Fruit fly (Drosophila melanogaster) whole organism, embryonic: ENCODE data around the gene Pisd.

Experiments
- Aef1 ChIP-seq: fragments of 200-800 bp; sonication (Bioruptor generic); IDR thresholded peaks from 3 replicates; pipeline ENCODE4 v1.3.6; 2022; ENCODE audit warnings: missing biosample characterization, missing genetic modification characterization
- CG11085 ChIP-seq: fragments of 200-800 bp; sonication (Bioruptor generic); IDR thresholded peaks from 2 replicates; pipeline ENCODE4 v1.3.6; 2022; ENCODE audit warnings: missing biosample characterization, missing genetic modification characterization
- CG11247 ChIP-seq: fragments of 200-800 bp; sonication (Bioruptor generic); IDR thresholded peaks from 2 replicates; pipeline ENCODE4 v1.3.6; 2022; ENCODE audit warnings: missing biosample characterization, missing genetic modification characterization
- CG11504 ChIP-seq: fragments of 200-800 bp; sonication (Bioruptor generic); optimal IDR thresholded peaks from 3 replicates; lab custom pipeline; 2019; ENCODE audit warnings: missing biosample characterization, mild to moderate bottlenecking, missing genetic modification characterization, moderate library complexity
- CG13123 ChIP-seq: fragments of 200-800 bp; sonication (Bioruptor generic); optimal IDR thresholded peaks from 2 replicates; lab custom pipeline; 2016; ENCODE audit warnings: missing biosample characterization, missing genetic modification characterization
- CG14667 ChIP-seq: fragments of 200-800 bp; sonication (Bioruptor generic); IDR thresholded peaks from 2 replicates; pipeline ENCODE4 v1.3.6; 2022; ENCODE audit warnings: missing biosample characterization, missing genetic modification characterization
- CG15479 ChIP-seq: fragments of 200-800 bp; sonication (Bioruptor generic); optimal IDR thresholded peaks from 3 replicates; lab custom pipeline; 2019; ENCODE audit warnings: missing biosample characterization, mild to moderate bottlenecking, missing genetic modification characterization, moderate library complexity
- CG1647 ChIP-seq: fragments of 200-800 bp; sonication (Bioruptor generic); optimal IDR thresholded peaks from 3 replicates; lab custom pipeline; 2016; ENCODE audit warnings: missing biosample characterization, missing genetic modification characterization
- CG16813 ChIP-seq: fragments of 200-800 bp; sonication (Bioruptor generic); IDR thresholded peaks from 3 replicates; pipeline ENCODE4 v1.3.6; 2022; ENCODE audit warnings: missing biosample characterization, missing genetic modification characterization; ENCODE audit not compliant: partially characterized antibody
- CG3065 ChIP-seq: fragments of 200-800 bp; sonication (Bioruptor generic); optimal IDR thresholded peaks from 2 replicates; lab custom pipeline; 2016; ENCODE audit warnings: missing biosample characterization, missing genetic modification characterization
- CG31365 ChIP-seq: fragments of 200-800 bp; sonication (Bioruptor generic); optimal IDR thresholded peaks from 2 replicates; lab custom pipeline; 2018; ENCODE audit warnings: missing biosample characterization, mild to moderate bottlenecking, missing genetic modification characterization
- CG4707 ChIP-seq: fragments of 200-800 bp; sonication (Bioruptor generic); optimal IDR thresholded peaks from 2 replicates; lab custom pipeline; 2018; ENCODE audit warnings: missing biosample characterization, mild to moderate bottlenecking, missing genetic modification characterization, moderate library complexity
- CG7556 ChIP-seq: fragments of 200-800 bp; sonication (Bioruptor generic); optimal IDR thresholded peaks from 2 replicates; lab custom pipeline; 2017; ENCODE audit warnings: missing biosample characterization, mild to moderate bottlenecking, missing genetic modification characterization
- CG8388 ChIP-seq: fragments of 200-800 bp; sonication (Bioruptor generic); optimal IDR thresholded peaks from 2 replicates; lab custom pipeline; 2019; ENCODE audit warnings: missing biosample characterization, mild to moderate bottlenecking, missing genetic modification characterization, moderate library complexity
- CG8478 ChIP-seq: fragments of >200 bp; optimal IDR thresholded peaks from 2 replicates; lab custom pipeline; 2018
- CG8924 ChIP-seq: fragments of 200-800 bp; optimal IDR thresholded peaks from 3 replicates; lab custom pipeline; 2019; ENCODE audit warnings: missing biosample characterization, mild to moderate bottlenecking, missing genetic modification characterization, moderate library complexity
- CG9876 ChIP-seq: fragments of 200-800 bp; sonication (Bioruptor generic); optimal IDR thresholded peaks from 2 replicates; lab custom pipeline; 2016; ENCODE audit warnings: missing biosample characterization, missing genetic modification characterization
- Chrac-16 ChIP-seq: fragments of 200-800 bp; sonication (Bioruptor generic); optimal IDR thresholded peaks from 3 replicates; lab custom pipeline; 2016; ENCODE audit warnings: missing biosample characterization, missing genetic modification characterization
- Dad ChIP-seq: fragments of 200-800 bp; sonication (Bioruptor generic); optimal IDR thresholded peaks from 3 replicates; lab custom pipeline; 2016; ENCODE audit warnings: missing biosample characterization, missing genetic modification characterization
- Ets65A ChIP-seq: fragments of 200-800 bp; sonication (Bioruptor generic); peaks from one replicate; lab custom pipeline; 2016; ENCODE audit warnings: missing biosample characterization, missing genetic modification characterization
- Gug ChIP-seq: fragments of 200-800 bp; sonication (Bioruptor generic); IDR thresholded peaks from 4 replicates; pipeline ENCODE4 v1.3.6; 2022; ENCODE audit warnings: missing biosample characterization, missing genetic modification characterization
- Jarid2 ChIP-seq: fragments of 200-800 bp; sonication (Bioruptor generic); optimal IDR thresholded peaks from 3 replicates; lab custom pipeline; 2017; ENCODE audit warnings: mild to moderate bottlenecking, missing biosample characterization, missing genetic modification reagents, missing genetic modification characterization
- MTF-1 ChIP-seq: fragments of 200-800 bp; sonication (Bioruptor generic); optimal IDR thresholded peaks from 2 replicates; lab custom pipeline; 2018; ENCODE audit warnings: missing biosample characterization, mild to moderate bottlenecking, missing genetic modification characterization, borderline replicate concordance
- NK7.1 ChIP-seq: fragments of 200-800 bp; sonication (Bioruptor generic); optimal IDR thresholded peaks from 3 replicates; lab custom pipeline; 2016; ENCODE audit warnings: missing biosample characterization, missing genetic modification characterization
- Scr ChIP-seq: fragments of 200-800 bp; sonication (Bioruptor generic); IDR thresholded peaks from 2 replicates; pipeline ENCODE4 v1.3.6; 2022; ENCODE audit warnings: missing biosample characterization, missing genetic modification characterization; ENCODE audit not compliant: partially characterized antibody
- Sry-β ChIP-seq: fragments of 200-800 bp; sonication (Bioruptor generic); optimal IDR thresholded peaks from 2 replicates; lab custom pipeline; 2018; ENCODE audit warnings: missing biosample characterization, mild to moderate bottlenecking, missing genetic modification characterization, moderate library complexity
- Trl ChIP-seq, 3 experiments: fragments of >200 bp in 2 of 3; fragments of 200-800 bp in 1 of 3; sonication (Bioruptor generic) in 1 of 3; optimal IDR thresholded peaks; 2 replicates in 1 of 3; 3 replicates in 2 of 3; lab custom pipeline; 2016 to 2017; ENCODE audit warnings: missing biosample characterization in 1 of 3, missing genetic modification characterization in 1 of 3
- caup ChIP-seq: fragments of 200-800 bp; sonication (Bioruptor generic); optimal IDR thresholded peaks from 3 replicates; lab custom pipeline; 2017; ENCODE audit warnings: missing biosample characterization, mild to moderate bottlenecking, missing genetic modification characterization, moderate library complexity; ENCODE audit not compliant: severe bottlenecking
- cg ChIP-seq: fragments of 200-800 bp; sonication (Bioruptor generic); optimal IDR thresholded peaks from 3 replicates; lab custom pipeline; 2019; ENCODE audit warnings: missing biosample characterization, mild to moderate bottlenecking, missing genetic modification characterization, moderate library complexity
- croc ChIP-seq: fragments of 200-800 bp; sonication (Bioruptor generic); conservative IDR thresholded peaks from 3 replicates; pipeline ENCODE4 v1.3.6; 2022; ENCODE audit warnings: missing biosample characterization, missing genetic modification characterization
- ems ChIP-seq: fragments of 200-800 bp; sonication (Bioruptor generic); optimal IDR thresholded peaks from 3 replicates; lab custom pipeline; 2016; ENCODE audit warnings: missing biosample characterization, missing genetic modification characterization
- ftz-f1 ChIP-seq: fragments of 200-800 bp; sonication (Bioruptor generic); optimal IDR thresholded peaks from 2 replicates; lab custom pipeline; 2016; ENCODE audit warnings: missing biosample characterization, missing genetic modification characterization
- grau ChIP-seq: fragments of 200-800 bp; optimal IDR thresholded peaks from 3 replicates; lab custom pipeline; 2019; ENCODE audit warnings: missing biosample characterization, mild to moderate bottlenecking, missing genetic modification characterization, moderate library complexity
- hbn ChIP-seq: fragments of 200-800 bp; sonication (Bioruptor generic); IDR thresholded peaks from 2 replicates; pipeline ENCODE4 v1.3.6; 2022; ENCODE audit warnings: missing biosample characterization, missing genetic modification characterization; ENCODE audit not compliant: partially characterized antibody
- inv ChIP-seq: fragments of 200-800 bp; sonication (Bioruptor generic); IDR thresholded peaks from 2 replicates; pipeline ENCODE4 v1.3.6; 2022; ENCODE audit warnings: missing biosample characterization, missing genetic modification characterization; ENCODE audit not compliant: partially characterized antibody
- kni ChIP-seq: fragments of 200-800 bp; sonication (Bioruptor generic); optimal IDR thresholded peaks from 3 replicates; lab custom pipeline; 2017; ENCODE audit warnings: mild to moderate bottlenecking, missing biosample characterization, missing genetic modification reagents, missing genetic modification characterization
- mam ChIP-seq: fragments of 200-800 bp; sonication (Bioruptor generic); optimal IDR thresholded peaks from 3 replicates; lab custom pipeline; 2016; ENCODE audit warnings: missing biosample characterization, missing genetic modification characterization
- nmo ChIP-seq: fragments of 200-800 bp; sonication (Bioruptor generic); optimal IDR thresholded peaks from 2 replicates; lab custom pipeline; 2018; ENCODE audit warnings: missing biosample characterization, mild to moderate bottlenecking, missing genetic modification characterization, moderate library complexity
- nom ChIP-seq: fragments of 200-800 bp; sonication (Bioruptor generic); optimal IDR thresholded peaks from 2 replicates; lab custom pipeline; 2017; ENCODE audit warnings: missing biosample characterization, missing genetic modification characterization, mild to moderate bottlenecking, moderate library complexity, missing genetic modification reagents
- phol ChIP-seq: fragments of 200-800 bp; sonication (Bioruptor generic); optimal IDR thresholded peaks from 3 replicates; lab custom pipeline; 2018; ENCODE audit warnings: missing biosample characterization, mild to moderate bottlenecking, missing genetic modification characterization, moderate library complexity
- prd ChIP-seq, 3 experiments: fragments of >200 bp in 2 of 3; fragments of 200-800 bp in 1 of 3; sonication (Bioruptor generic) in 1 of 3; optimal IDR thresholded peaks in 2 of 3; IDR thresholded peaks in 1 of 3; 2 replicates in 2 of 3; 3 replicates in 1 of 3; pipeline versions ENCODE4 v1.3.6 to Lab custom; 2017 to 2022; ENCODE audit warnings: missing biosample characterization in 1 of 3, missing genetic modification characterization in 1 of 3
- pzg ChIP-seq: fragments of 200-800 bp; sonication (Bioruptor generic); optimal IDR thresholded peaks from 3 replicates; lab custom pipeline; 2018; ENCODE audit warnings: missing biosample characterization, mild to moderate bottlenecking, missing genetic modification characterization, moderate library complexity
- sim ChIP-seq: fragments of 200-800 bp; sonication (Bioruptor generic); IDR thresholded peaks from 2 replicates; pipeline ENCODE4 v1.3.6; 2022; ENCODE audit warnings: missing biosample characterization, missing genetic modification characterization
- sob ChIP-seq: fragments of 200-800 bp; sonication (Bioruptor generic); IDR thresholded peaks from 2 replicates; pipeline ENCODE4 v1.3.6; 2022; ENCODE audit warnings: missing biosample characterization, missing genetic modification characterization
- sr ChIP-seq: fragments of 200-800 bp; sonication (Bioruptor generic); IDR thresholded peaks from 3 replicates; pipeline ENCODE4 v1.3.6; 2022; ENCODE audit warnings: missing biosample characterization, missing genetic modification characterization
- z ChIP-seq: fragments of 200-800 bp; sonication (Bioruptor generic); IDR thresholded peaks from 3 replicates; pipeline ENCODE4 v1.3.6; 2022; ENCODE audit warnings: missing biosample characterization, missing genetic modification characterization
- zfh2 ChIP-seq: fragments of 200-800 bp; sonication (Bioruptor generic); optimal IDR thresholded peaks from 2 replicates; lab custom pipeline; 2016; ENCODE audit warnings: missing biosample characterization, missing genetic modification characterization

Pisd gene

dm6 chr3R:24047226-24047976 lies 3.2 kb upstream of the Pisd start, which contains the start of gene CG5986 (continued):
- TF ChIP-seq CG9876 (no peak), CG31365 (tag; lab: Kevin White, UChicago) (peak; percentile 38), CG8388 (GFP tag; lab: Kevin White, UChicago) (no peak), CG15479 (GFP tag; lab: Kevin White, UChicago) (peak; percentile 46), nom (no peak), mam (GFP tag; lab: Kevin White, UChicago) (no peak), kni (GFP tag; lab: Kevin White, UChicago) (no peak), CG8924 (no peak), MTF-1 (GFP tag; lab: Kevin White, UChicago) (no peak), CG3065 (GFP tag; lab: Kevin White, UChicago) (peak; percentile 28), pzg (GFP tag; lab: Kevin White, UChicago) (peak; percentile 1), CG11085 (no peak), cg (GFP tag; lab: Kevin White, UChicago) (peak; percentile 93), prd (optimal IDR thresholded peaks at IDR 0.05; lab: Kevin White, UChicago) (no peak), prd (GFP tag; IDR thresholded peaks at IDR 0.05; lab: Robert Waterston, UW) (0 out of 3 replicates have a peak, but pooled peaks have one; percentile 20), Trl (optimal IDR thresholded peaks at IDR 0.05; lab: Kevin White, UChicago) (peak; percentile 28 to 52), Trl (GFP tag; optimal IDR thresholded peaks at IDR 0.05; lab: Kevin White, UChicago) (no peak), hbn (GFP tag; lab: Robert Waterston, UW) (no peak), Ets65A (GFP tag; lab: Kevin White, UChicago) (no peak), CG7556 (GFP tag; lab: Kevin White, UChicago) (no peak), croc (GFP tag; lab: Robert Waterston, UW) (no peak), CG11247 (GFP tag; lab: Robert Waterston, UW) (no peak)

dm6 chr3R:24047998-24048511 lies 2.5 kb upstream of the Pisd start, which contains the start of gene Rox8:
Gene Rox8, minus strand, starts transcription at chr3R:24048265.
- TF ChIP-seq grau (tag; lab: Kevin White, UChicago) (peak; percentile 55), Scr (peak; percentile 56), Jarid2 (GFP tag; lab: Kevin White, UChicago) (no peak), z (GFP tag; lab: Robert Waterston, UW) (no peak), phol (tag; lab: Kevin White, UChicago) (peak; percentile 99), CG16813 (GFP tag; lab: Robert Waterston, UW) (peak; percentile 50; the same call in 2 of the 3 replicates), nmo (GFP tag; lab: Kevin White, UChicago) (peak; percentile 68), zfh2 (GFP tag; lab: Kevin White, UChicago) (peak; percentile 24), sob (GFP tag; lab: Robert Waterston, UW) (0 out of 2 replicates have a peak, but pooled peaks have one; percentile 10), inv (no peak; the same call in 1 of the 2 replicates), Sry-β (GFP tag; lab: Kevin White, UChicago) (no peak), CG14667 (no peak), CG11504 (tag; lab: Kevin White, UChicago) (no peak), caup (peak; percentile 25), sr (GFP tag; lab: Robert Waterston, UW) (no peak), Aef1 (GFP tag; lab: Robert Waterston, UW) (no peak), sim (no peak), CG13123 (GFP tag; lab: Kevin White, UChicago) (no peak), kni (GFP tag; lab: Kevin White, UChicago) (peak; percentile 68), NK7.1 (no peak), Chrac-16 (GFP tag; lab: Kevin White, UChicago) (no peak), CG1647 (GFP tag; lab: Kevin White, UChicago) (no peak), Dad (no peak), CG8478 (lab: Kevin White, UChicago) (no peak), CG4707 (GFP tag; lab: Kevin White, UChicago) (no peak), ftz-f1 (GFP tag; lab: Kevin White, UChicago) (peak; percentile 9), Gug (GFP tag; lab: Robert Waterston, UW) (no peak), ems (GFP tag; lab: Kevin White, UChicago) (peak; percentile 6)
